Fruit fly (Drosophila melanogaster) whole organism, embryonic: Measurements from ENCODE around the gene CG10383.
A peak's percentile ranks its signal among the peaks of the same experiment; 100 is the strongest.

Experiments
- B-H2 ChIP-seq: fragments of 200-800 bp; sonication (Bioruptor generic); optimal IDR thresholded peaks from 2 replicates; lab custom pipeline; 2018; ENCODE audit warnings: missing biosample characterization, mild to moderate bottlenecking, missing genetic modification characterization
- BEAF-32 ChIP-seq: fragments of 200-800 bp; sonication (Bioruptor generic); optimal IDR thresholded peaks from 3 replicates; lab custom pipeline; 2017; ENCODE audit warnings: missing biosample characterization, missing genetic modification characterization, mild to moderate bottlenecking, moderate library complexity, missing genetic modification reagents
- Blimp-1 ChIP-seq: fragments of 200-800 bp; sonication (Bioruptor generic); optimal IDR thresholded peaks from 3 replicates; lab custom pipeline; 2018; ENCODE audit warnings: missing biosample characterization, missing genetic modification characterization, mild to moderate bottlenecking, moderate library complexity, missing genetic modification reagents
- BtbVII ChIP-seq: fragments of 200-800 bp; sonication (Bioruptor generic); optimal IDR thresholded peaks from 3 replicates; lab custom pipeline; 2017; ENCODE audit warnings: missing biosample characterization, mild to moderate bottlenecking, missing genetic modification characterization
- CG11247 ChIP-seq: fragments of 200-800 bp; sonication (Bioruptor generic); IDR thresholded peaks from 2 replicates; pipeline ENCODE4 v1.3.6; 2022; ENCODE audit warnings: missing biosample characterization, missing genetic modification characterization
- CG12071 ChIP-seq: fragments of 200-800 bp; sonication (Bioruptor generic); optimal IDR thresholded peaks from 3 replicates; lab custom pipeline; 2018; ENCODE audit warnings: missing biosample characterization, mild to moderate bottlenecking, missing genetic modification characterization
- CG13624 ChIP-seq: fragments of 200-800 bp; sonication (Bioruptor generic); optimal IDR thresholded peaks from 2 replicates; lab custom pipeline; 2016; ENCODE audit warnings: missing biosample characterization, missing genetic modification characterization
- CG14014 ChIP-seq: fragments of 200-800 bp; sonication (Bioruptor generic); IDR thresholded peaks from 2 replicates; pipeline ENCODE4 v1.3.6; 2022; ENCODE audit warnings: missing biosample characterization, missing genetic modification characterization
- CG14710 ChIP-seq: fragments of 200-800 bp; sonication (Bioruptor generic); optimal IDR thresholded peaks from 3 replicates; lab custom pipeline; 2019; ENCODE audit warnings: missing biosample characterization, mild to moderate bottlenecking, missing genetic modification characterization, moderate library complexity
- CG15073 ChIP-seq: fragments of 200-800 bp; sonication (Bioruptor generic); optimal IDR thresholded peaks from 2 replicates; lab custom pipeline; 2016; ENCODE audit warnings: missing biosample characterization, missing genetic modification characterization
- CG17829 ChIP-seq: fragments of 200-800 bp; optimal IDR thresholded peaks from 2 replicates; lab custom pipeline; 2019; ENCODE audit warnings: missing biosample characterization, mild to moderate bottlenecking, missing genetic modification characterization, moderate library complexity
- CG18262 ChIP-seq: fragments of 200-800 bp; optimal IDR thresholded peaks from 3 replicates; lab custom pipeline; 2019; ENCODE audit warnings: missing biosample characterization, mild to moderate bottlenecking, missing genetic modification characterization, moderate library complexity
- CG3407 ChIP-seq: fragments of 200-800 bp; sonication (Bioruptor generic); optimal IDR thresholded peaks from 2 replicates; lab custom pipeline; 2018; ENCODE audit warnings: missing biosample characterization, mild to moderate bottlenecking, missing genetic modification characterization
- CG43689 ChIP-seq: fragments of 200-800 bp; sonication (Bioruptor generic); IDR thresholded peaks from 2 replicates; pipeline ENCODE4 v1.3.6; 2022; ENCODE audit warnings: missing biosample characterization, missing genetic modification characterization
- CG6854 ChIP-seq: fragments of 200-800 bp; sonication (Bioruptor generic); optimal IDR thresholded peaks from 3 replicates; lab custom pipeline; 2017; ENCODE audit warnings: missing biosample characterization, mild to moderate bottlenecking, missing genetic modification characterization
- CHES-1-like ChIP-seq: fragments of 200-800 bp; sonication (Bioruptor generic); optimal IDR thresholded peaks from 2 replicates; lab custom pipeline; 2016; ENCODE audit warnings: missing biosample characterization, missing genetic modification characterization
- CTCF ChIP-seq: fragments of 200-800 bp; sonication (Bioruptor generic); optimal IDR thresholded peaks from 2 replicates; lab custom pipeline; 2017; ENCODE audit warnings: missing biosample characterization, mild to moderate bottlenecking, missing genetic modification characterization, moderate library complexity
- Dll ChIP-seq: fragments of 200-800 bp; sonication (Bioruptor generic); IDR thresholded peaks from 4 replicates; pipeline ENCODE4 v1.3.6; 2022; ENCODE audit warnings: missing biosample characterization, missing genetic modification characterization; ENCODE audit not compliant: partially characterized antibody
- Eip74EF ChIP-seq, 2 experiments: fragments of 200-800 bp in 1 of 2; fragments of >200 bp in 1 of 2; sonication (Bioruptor generic) in 1 of 2; optimal IDR thresholded peaks; 2 replicates each; lab custom pipeline; 2017 to 2019; ENCODE audit warnings: missing biosample characterization in 2 of 2, missing genetic modification characterization in 2 of 2, mild to moderate bottlenecking in 1 of 2, moderate library complexity in 1 of 2
- Gug ChIP-seq: fragments of 200-800 bp; sonication (Bioruptor generic); IDR thresholded peaks from 4 replicates; pipeline ENCODE4 v1.3.6; 2022; ENCODE audit warnings: missing biosample characterization, missing genetic modification characterization
- H15 ChIP-seq: fragments of 200-800 bp; sonication (Bioruptor generic); IDR thresholded peaks from 3 replicates; pipeline ENCODE4 v1.3.6; 2022; ENCODE audit warnings: missing biosample characterization, missing genetic modification characterization
- HHEX ChIP-seq: fragments of 200-800 bp; sonication (Bioruptor generic); optimal IDR thresholded peaks from 3 replicates; lab custom pipeline; 2017; ENCODE audit warnings: missing biosample characterization, mild to moderate bottlenecking, missing genetic modification characterization, missing genetic modification reagents
- HLH3B ChIP-seq: fragments of 200-800 bp; sonication (Bioruptor generic); IDR thresholded peaks from 2 replicates; pipeline ENCODE4 v1.3.6; 2022; ENCODE audit warnings: missing biosample characterization, missing genetic modification characterization
- HLH4C ChIP-seq: fragments of 200-800 bp; sonication (Bioruptor generic); IDR thresholded peaks from 3 replicates; pipeline ENCODE4 v1.3.6; 2022; ENCODE audit warnings: missing biosample characterization, missing genetic modification characterization; ENCODE audit not compliant: partially characterized antibody
- Jarid2 ChIP-seq: fragments of 200-800 bp; sonication (Bioruptor generic); optimal IDR thresholded peaks from 3 replicates; lab custom pipeline; 2017; ENCODE audit warnings: mild to moderate bottlenecking, missing biosample characterization, missing genetic modification reagents, missing genetic modification characterization
- Kr ChIP-seq: fragments of 200-800 bp; sonication (Bioruptor generic); optimal IDR thresholded peaks from 2 replicates; lab custom pipeline; 2017; ENCODE audit warnings: missing biosample characterization, mild to moderate bottlenecking, missing genetic modification characterization
- Med ChIP-seq: fragments of 200-800 bp; sonication (Bioruptor generic); peaks from one replicate; lab custom pipeline; 2016; ENCODE audit warnings: missing biosample characterization, missing genetic modification characterization, mild to moderate bottlenecking, inconsistent platforms, moderate library complexity
- Myb ChIP-seq: fragments of 200-800 bp; sonication (Bioruptor generic); optimal IDR thresholded peaks from 2 replicates; lab custom pipeline; 2016; ENCODE audit warnings: missing biosample characterization, missing genetic modification characterization
- Rx ChIP-seq: fragments of 200-800 bp; sonication (Bioruptor generic); IDR thresholded peaks from 2 replicates; pipeline ENCODE4 v1.3.6; 2022; ENCODE audit warnings: missing biosample characterization, missing genetic modification characterization
- Sin3A ChIP-seq: fragments of >200 bp; optimal IDR thresholded peaks from 2 replicates; lab custom pipeline; 2018
- Vsx1 ChIP-seq: fragments of 200-800 bp; sonication (Bioruptor generic); optimal IDR thresholded peaks from 2 replicates; lab custom pipeline; 2017; ENCODE audit warnings: missing biosample characterization, mild to moderate bottlenecking, missing genetic modification characterization, missing genetic modification reagents
- ase ChIP-seq: fragments of 200-800 bp; sonication (Bioruptor generic); IDR thresholded peaks from 3 replicates; pipeline ENCODE4 v1.3.6; 2022; ENCODE audit warnings: missing biosample characterization, missing genetic modification characterization
- bowl ChIP-seq: fragments of 200-800 bp; sonication (Bioruptor generic); IDR thresholded peaks from 2 replicates; pipeline ENCODE4 v1.3.6; 2022; ENCODE audit warnings: missing biosample characterization, missing genetic modification characterization
- cato ChIP-seq: fragments of 200-800 bp; sonication (Bioruptor generic); optimal IDR thresholded peaks from 2 replicates; lab custom pipeline; 2016; ENCODE audit warnings: missing biosample characterization, missing genetic modification characterization, borderline replicate concordance
- crol ChIP-seq: fragments of 200-800 bp; sonication (Bioruptor generic); IDR thresholded peaks from 2 replicates; pipeline ENCODE4 v1.3.6; 2022; ENCODE audit warnings: missing biosample characterization, missing genetic modification characterization
- dimm ChIP-seq: fragments of 200-800 bp; sonication (Bioruptor generic); IDR thresholded peaks from 2 replicates; pipeline ENCODE4 v1.3.6; 2022; ENCODE audit warnings: missing biosample characterization, missing genetic modification characterization
- ewg ChIP-seq: fragments of 200-800 bp; sonication (Bioruptor generic); optimal IDR thresholded peaks from 3 replicates; lab custom pipeline; 2017; ENCODE audit warnings: mild to moderate bottlenecking, missing biosample characterization, missing genetic modification reagents, missing genetic modification characterization
- fd64A ChIP-seq: fragments of 200-800 bp; sonication (Bioruptor generic); optimal IDR thresholded peaks from 3 replicates; lab custom pipeline; 2018; ENCODE audit warnings: missing biosample characterization, mild to moderate bottlenecking, missing genetic modification characterization
- gcm ChIP-seq: fragments of 200-800 bp; sonication (Bioruptor generic); optimal IDR thresholded peaks from 2 replicates; lab custom pipeline; 2019; ENCODE audit warnings: missing biosample characterization, mild to moderate bottlenecking, missing genetic modification characterization, moderate library complexity
- gcm2 ChIP-seq: fragments of 200-800 bp; sonication (Bioruptor generic); optimal IDR thresholded peaks from 2 replicates; lab custom pipeline; 2016; ENCODE audit warnings: missing biosample characterization, missing genetic modification characterization
- grn ChIP-seq: fragments of 200-800 bp; sonication (Bioruptor generic); optimal IDR thresholded peaks from 3 replicates; lab custom pipeline; 2017; ENCODE audit warnings: missing biosample characterization, missing genetic modification characterization
- jing ChIP-seq: fragments of 200-800 bp; sonication (Bioruptor generic); optimal IDR thresholded peaks from 2 replicates; lab custom pipeline; 2018; ENCODE audit warnings: missing biosample characterization, mild to moderate bottlenecking, missing genetic modification characterization
- lbe ChIP-seq: fragments of 200-800 bp; sonication (Bioruptor generic); optimal IDR thresholded peaks from 2 replicates; lab custom pipeline; 2016; ENCODE audit warnings: missing biosample characterization, mild to moderate bottlenecking, missing genetic modification characterization
- nmo ChIP-seq: fragments of 200-800 bp; sonication (Bioruptor generic); optimal IDR thresholded peaks from 2 replicates; lab custom pipeline; 2018; ENCODE audit warnings: missing biosample characterization, mild to moderate bottlenecking, missing genetic modification characterization, moderate library complexity
- nom ChIP-seq: fragments of 200-800 bp; sonication (Bioruptor generic); optimal IDR thresholded peaks from 2 replicates; lab custom pipeline; 2017; ENCODE audit warnings: missing biosample characterization, missing genetic modification characterization, mild to moderate bottlenecking, moderate library complexity, missing genetic modification reagents
- odd ChIP-seq: fragments of 200-800 bp; sonication (Bioruptor generic); optimal IDR thresholded peaks from 2 replicates; lab custom pipeline; 2017; ENCODE audit warnings: missing biosample characterization, mild to moderate bottlenecking, missing genetic modification characterization
- scrt ChIP-seq: fragments of 200-800 bp; sonication (Bioruptor generic); optimal IDR thresholded peaks from 2 replicates; lab custom pipeline; 2018; ENCODE audit warnings: missing biosample characterization, mild to moderate bottlenecking, missing genetic modification characterization, moderate library complexity
- slp2 ChIP-seq: fragments of 200-800 bp; sonication (Bioruptor generic); optimal IDR thresholded peaks from 2 replicates; lab custom pipeline; 2016; ENCODE audit warnings: missing biosample characterization, missing genetic modification characterization
- sug ChIP-seq: fragments of 200-800 bp; optimal IDR thresholded peaks from 2 replicates; lab custom pipeline; 2019; ENCODE audit warnings: missing biosample characterization, mild to moderate bottlenecking, missing genetic modification characterization, moderate library complexity
- tio ChIP-seq: fragments of 200-800 bp; sonication (Bioruptor generic); optimal IDR thresholded peaks from 2 replicates; lab custom pipeline; 2017; ENCODE audit warnings: missing biosample characterization, missing genetic modification characterization, inconsistent platforms
- unc-4 ChIP-seq: fragments of 200-800 bp; sonication (Bioruptor generic); IDR thresholded peaks from 2 replicates; pipeline ENCODE4 v1.3.6; 2022; ENCODE audit warnings: missing biosample characterization, missing genetic modification characterization; ENCODE audit not compliant: partially characterized antibody

Gene CG10383

dm6 chr2L:18653328-18653675 lies 42.1 kb downstream of the CG10383 start (continued):
- no peak for TF ChIP-seq B-H2 (GFP tag; lab: Kevin White, UChicago)
- TF ChIP-seq Myb = no peak
- peak; percentile 92 for TF ChIP-seq lbe (GFP tag; lab: Kevin White, UChicago)
- no peak for TF ChIP-seq Jarid2 (GFP tag; lab: Kevin White, UChicago)
- TF ChIP-seq H15 = peak; percentile 75
- peak; percentile 9 for TF ChIP-seq BtbVII
- TF ChIP-seq tio (GFP tag; lab: Kevin White, UChicago) = no peak
- TF ChIP-seq HLH4C (GFP tag; lab: Robert Waterston, UW) = no peak
- TF ChIP-seq CHES-1-like = no peak
- no peak for TF ChIP-seq Dll (GFP tag; lab: Robert Waterston, UW)
- peak; percentile 37 for TF ChIP-seq grn
- peak; percentile 86 for TF ChIP-seq CG17829 (tag; lab: Kevin White, UChicago)
- TF ChIP-seq Rx = peak; percentile 73
- TF ChIP-seq dimm (GFP tag; lab: Robert Waterston, UW) = peak; percentile 27; the same call in 1 of the 2 replicates
- TF ChIP-seq Vsx1 (GFP tag; lab: Kevin White, UChicago) = no peak
- TF ChIP-seq HHEX (GFP tag; lab: Kevin White, UChicago) = peak; percentile 45
- no peak for TF ChIP-seq slp2 (GFP tag; lab: Kevin White, UChicago)
- TF ChIP-seq CG3407 (GFP tag; lab: Kevin White, UChicago) = peak; percentile 41
- TF ChIP-seq CG6854 (GFP tag; lab: Kevin White, UChicago) = no peak
- TF ChIP-seq CG18262 (tag; lab: Kevin White, UChicago) = peak; percentile 91
- TF ChIP-seq nom (GFP tag; lab: Kevin White, UChicago) = no peak
- TF ChIP-seq fd64A (GFP tag; lab: Kevin White, UChicago) = peak; percentile 58
- no peak for TF ChIP-seq sug (tag; lab: Kevin White, UChicago)
- no peak for TF ChIP-seq CG15073 (GFP tag; lab: Kevin White, UChicago)
- no peak for TF ChIP-seq Sin3A (lab: Kevin White, UChicago)
- TF ChIP-seq gcm2 (GFP tag; lab: Kevin White, UChicago) = no peak
- TF ChIP-seq jing (GFP tag; lab: Kevin White, UChicago) = peak; percentile 72
- TF ChIP-seq Med = peak; percentile 95
- no peak for TF ChIP-seq CTCF
- no peak for TF ChIP-seq unc-4 (GFP tag; lab: Robert Waterston, UW)
- peak; percentile 90 for TF ChIP-seq nmo (GFP tag; lab: Kevin White, UChicago)
- 0 out of 2 replicates have a peak, but pooled peaks have one; percentile 12 for TF ChIP-seq crol (GFP tag; lab: Robert Waterston, UW)
- no peak for TF ChIP-seq odd (GFP tag; lab: Kevin White, UChicago)
- 0 out of 2 replicates have a peak, but pooled peaks have one; percentile 15 for TF ChIP-seq CG14014
- no peak for TF ChIP-seq BEAF-32 (GFP tag; lab: Kevin White, UChicago)
- TF ChIP-seq Eip74EF (GFP tag; optimal IDR thresholded peaks at IDR 0.05; lab: Kevin White, UChicago) = peak in 1 of 2 experiments; percentile 70
- TF ChIP-seq Gug (GFP tag; lab: Robert Waterston, UW) = peak; percentile 49; the same call in 2 of the 4 replicates
- peak; percentile 86 for TF ChIP-seq Blimp-1 (GFP tag; lab: Kevin White, UChicago)
- TF ChIP-seq cato (GFP tag; lab: Kevin White, UChicago) = no peak
- TF ChIP-seq bowl (GFP tag; lab: Robert Waterston, UW) = no peak
- no peak for TF ChIP-seq Kr (GFP tag; lab: Kevin White, UChicago)
- TF ChIP-seq CG14710 (tag; lab: Kevin White, UChicago) = peak; percentile 89
- peak; percentile 73 for TF ChIP-seq HLH3B (GFP tag; lab: Robert Waterston, UW)
- peak; percentile 48; the same call in 1 of the 2 replicates for TF ChIP-seq CG11247 (GFP tag; lab: Robert Waterston, UW)
- no peak for TF ChIP-seq gcm (GFP tag; lab: Kevin White, UChicago)
- TF ChIP-seq CG13624 (GFP tag; lab: Kevin White, UChicago) = peak; percentile 70
- peak; percentile 51 for TF ChIP-seq CG12071 (GFP tag; lab: Kevin White, UChicago)
- peak; percentile 28 for TF ChIP-seq scrt (GFP tag; lab: Kevin White, UChicago)
- TF ChIP-seq ase = peak; percentile 52; the same call in 2 of the 3 replicates
- peak; percentile 43 for TF ChIP-seq ewg (GFP tag; lab: Kevin White, UChicago)
- no peak for TF ChIP-seq CG43689 (GFP tag; lab: Robert Waterston, UW)
